Fruit fly (Drosophila melanogaster) whole organism, embryonic: Measurements from ENCODE around the gene dyw.

Experiments used
- CG12942 ChIP-seq: fragments of 200-800 bp; sonication (Bioruptor generic); optimal IDR thresholded peaks from 3 replicates; lab custom pipeline; 2016; ENCODE audit warnings: missing biosample characterization, missing genetic modification characterization
- CG13894 ChIP-seq: fragments of 200-800 bp; sonication (Bioruptor generic); optimal IDR thresholded peaks from 3 replicates; lab custom pipeline; 2018; ENCODE audit warnings: missing biosample characterization, mild to moderate bottlenecking, missing genetic modification characterization, moderate library complexity
- CG15269 ChIP-seq: fragments of 200-800 bp; sonication (Bioruptor generic); optimal IDR thresholded peaks from 2 replicates; lab custom pipeline; 2018; ENCODE audit warnings: missing biosample characterization, mild to moderate bottlenecking, missing genetic modification characterization, moderate library complexity
- CG16815 ChIP-seq: fragments of 200-800 bp; sonication (Bioruptor generic); optimal IDR thresholded peaks from 3 replicates; lab custom pipeline; 2017; ENCODE audit warnings: missing biosample characterization, mild to moderate bottlenecking, missing genetic modification characterization
- CG17359 ChIP-seq: fragments of 200-800 bp; sonication (Bioruptor generic); optimal IDR thresholded peaks from 3 replicates; lab custom pipeline; 2018; ENCODE audit warnings: missing biosample characterization, mild to moderate bottlenecking, missing genetic modification characterization, moderate library complexity
- CG32767 ChIP-seq: fragments of 200-800 bp; sonication (Bioruptor generic); IDR thresholded peaks from 2 replicates; pipeline ENCODE4 v1.3.6; 2022; ENCODE audit warnings: missing biosample characterization, missing genetic modification characterization
- CG4282 ChIP-seq: fragments of 200-800 bp; sonication (Bioruptor generic); optimal IDR thresholded peaks from 2 replicates; lab custom pipeline; 2016; ENCODE audit warnings: missing biosample characterization, missing genetic modification characterization
- CG6175 ChIP-seq: fragments of 200-800 bp; sonication (Bioruptor generic); IDR thresholded peaks from 3 replicates; pipeline ENCODE4 v1.3.6; 2022; ENCODE audit warnings: missing biosample characterization, missing genetic modification characterization
- CG6254 ChIP-seq: fragments of 200-800 bp; sonication (Bioruptor generic); optimal IDR thresholded peaks from 3 replicates; lab custom pipeline; 2017; ENCODE audit warnings: mild to moderate bottlenecking, missing biosample characterization, missing genetic modification reagents, missing genetic modification characterization
- CG6272 ChIP-seq: fragments of 200-800 bp; sonication (Bioruptor generic); IDR thresholded peaks from 2 replicates; pipeline ENCODE4 v1.3.6; 2022; ENCODE audit warnings: missing biosample characterization, missing genetic modification characterization
- CG6765 ChIP-seq: fragments of 200-800 bp; sonication (Bioruptor generic); optimal IDR thresholded peaks from 3 replicates; lab custom pipeline; 2017; ENCODE audit warnings: missing biosample characterization, mild to moderate bottlenecking, missing genetic modification characterization
- CG8924 ChIP-seq: fragments of 200-800 bp; optimal IDR thresholded peaks from 3 replicates; lab custom pipeline; 2019; ENCODE audit warnings: missing biosample characterization, mild to moderate bottlenecking, missing genetic modification characterization, moderate library complexity
- CHES-1-like ChIP-seq: fragments of 200-800 bp; sonication (Bioruptor generic); optimal IDR thresholded peaks from 2 replicates; lab custom pipeline; 2016; ENCODE audit warnings: missing biosample characterization, missing genetic modification characterization
- Dfd ChIP-seq, 2 experiments: fragments of >200 bp; optimal IDR thresholded peaks; 2 replicates each; lab custom pipeline; 2017; ENCODE audit warnings: missing biosample characterization in 2 of 2, missing genetic modification characterization in 2 of 2
- E2f2 ChIP-seq: fragments of 200-800 bp; sonication (Bioruptor generic); IDR thresholded peaks from 2 replicates; pipeline ENCODE4 v1.3.6; 2022; ENCODE audit warnings: missing biosample characterization, missing genetic modification characterization
- Ets97D ChIP-seq: fragments of 200-800 bp; sonication (Bioruptor generic); optimal IDR thresholded peaks from 3 replicates; lab custom pipeline; 2016; ENCODE audit warnings: missing biosample characterization, missing genetic modification characterization
- Hand ChIP-seq: fragments of 200-800 bp; sonication (Bioruptor generic); optimal IDR thresholded peaks from 2 replicates; lab custom pipeline; 2017; ENCODE audit warnings: mild to moderate bottlenecking, missing biosample characterization, missing genetic modification reagents, missing genetic modification characterization
- Hr39 ChIP-seq: fragments of >200 bp; optimal IDR thresholded peaks from 2 replicates; lab custom pipeline; 2017
- Hr78 ChIP-seq, 2 experiments: fragments of 200-800 bp in 1 of 2; fragments of >200 bp in 1 of 2; sonication (Bioruptor generic) in 1 of 2; optimal IDR thresholded peaks; 2 replicates each; lab custom pipeline; 2017 to 2019; ENCODE audit warnings: missing biosample characterization in 2 of 2, missing genetic modification characterization in 2 of 2, mild to moderate bottlenecking in 1 of 2, moderate library complexity in 1 of 2
- MESR4 ChIP-seq: fragments of 200-800 bp; sonication (Bioruptor generic); optimal IDR thresholded peaks from 2 replicates; lab custom pipeline; 2018; ENCODE audit warnings: missing biosample characterization, mild to moderate bottlenecking, missing genetic modification characterization, moderate library complexity
- Med ChIP-seq: fragments of 200-800 bp; sonication (Bioruptor generic); peaks from one replicate; lab custom pipeline; 2016; ENCODE audit warnings: missing biosample characterization, missing genetic modification characterization, mild to moderate bottlenecking, inconsistent platforms, moderate library complexity
- Nf-YB ChIP-seq: fragments of 200-800 bp; sonication (Bioruptor generic); optimal IDR thresholded peaks from 3 replicates; lab custom pipeline; 2019; ENCODE audit warnings: missing biosample characterization, mild to moderate bottlenecking, missing genetic modification characterization, moderate library complexity
- Nf-YC ChIP-seq: fragments of 200-800 bp; optimal IDR thresholded peaks from 3 replicates; lab custom pipeline; 2019; ENCODE audit warnings: missing biosample characterization, mild to moderate bottlenecking, missing genetic modification characterization, moderate library complexity
- Poxn ChIP-seq: fragments of 200-800 bp; sonication (Bioruptor generic); IDR thresholded peaks from 2 replicates; pipeline ENCODE4 v1.3.6; 2022; ENCODE audit warnings: missing biosample characterization, missing genetic modification characterization
- Ravus ChIP-seq: fragments of 200-800 bp; sonication (Bioruptor generic); IDR thresholded peaks from 2 replicates; pipeline ENCODE4 v1.3.6; 2022; ENCODE audit warnings: missing biosample characterization, missing genetic modification characterization
- Vsx1 ChIP-seq: fragments of 200-800 bp; sonication (Bioruptor generic); optimal IDR thresholded peaks from 2 replicates; lab custom pipeline; 2017; ENCODE audit warnings: missing biosample characterization, mild to moderate bottlenecking, missing genetic modification characterization, missing genetic modification reagents
- ab ChIP-seq: fragments of 200-800 bp; sonication (Bioruptor generic); optimal IDR thresholded peaks from 2 replicates; lab custom pipeline; 2016; ENCODE audit warnings: missing biosample characterization, missing genetic modification characterization
- bab2 ChIP-seq: fragments of 200-800 bp; sonication (Bioruptor generic); optimal IDR thresholded peaks from 2 replicates; lab custom pipeline; 2016; ENCODE audit warnings: missing biosample characterization, missing genetic modification characterization
- btn ChIP-seq: fragments of 200-800 bp; sonication (Bioruptor generic); optimal IDR thresholded peaks from 2 replicates; lab custom pipeline; 2016; ENCODE audit warnings: missing biosample characterization, missing genetic modification characterization
- cad ChIP-seq: fragments of >200 bp; optimal IDR thresholded peaks from 2 replicates; lab custom pipeline; 2017; ENCODE audit warnings: missing biosample characterization, missing genetic modification characterization
- caup ChIP-seq: fragments of 200-800 bp; sonication (Bioruptor generic); optimal IDR thresholded peaks from 3 replicates; lab custom pipeline; 2017; ENCODE audit warnings: missing biosample characterization, mild to moderate bottlenecking, missing genetic modification characterization, moderate library complexity; ENCODE audit not compliant: severe bottlenecking
- cg ChIP-seq: fragments of 200-800 bp; sonication (Bioruptor generic); optimal IDR thresholded peaks from 3 replicates; lab custom pipeline; 2019; ENCODE audit warnings: missing biosample characterization, mild to moderate bottlenecking, missing genetic modification characterization, moderate library complexity
- chm ChIP-seq: fragments of 200-800 bp; sonication (Bioruptor generic); IDR thresholded peaks from 2 replicates; pipeline ENCODE4 v1.3.6; 2022; ENCODE audit warnings: missing biosample characterization, missing genetic modification characterization
- crp ChIP-seq, 2 experiments: fragments of 200-800 bp; sonication (Bioruptor generic); optimal IDR thresholded peaks; 2 replicates in 1 of 2; 3 replicates in 1 of 2; lab custom pipeline; 2017; ENCODE audit warnings: missing biosample characterization in 2 of 2, missing genetic modification characterization in 2 of 2, mild to moderate bottlenecking in 1 of 2, moderate library complexity in 1 of 2
- dati ChIP-seq: fragments of 200-800 bp; sonication (Bioruptor generic); IDR thresholded peaks from 2 replicates; pipeline ENCODE4 v1.3.6; 2022; ENCODE audit warnings: missing biosample characterization, missing genetic modification characterization
- fd96Cb ChIP-seq: fragments of 200-800 bp; sonication (Bioruptor generic); optimal IDR thresholded peaks from 2 replicates; lab custom pipeline; 2018; ENCODE audit warnings: missing biosample characterization, mild to moderate bottlenecking, missing genetic modification characterization, moderate library complexity
- mirr ChIP-seq: fragments of 200-800 bp; sonication (Bioruptor generic); optimal IDR thresholded peaks from 3 replicates; lab custom pipeline; 2018; ENCODE audit warnings: missing biosample characterization, mild to moderate bottlenecking, missing genetic modification characterization
- nom ChIP-seq: fragments of 200-800 bp; sonication (Bioruptor generic); optimal IDR thresholded peaks from 2 replicates; lab custom pipeline; 2017; ENCODE audit warnings: missing biosample characterization, missing genetic modification characterization, mild to moderate bottlenecking, moderate library complexity, missing genetic modification reagents
- pros ChIP-seq: fragments of 200-800 bp; sonication (Bioruptor generic); optimal IDR thresholded peaks from 3 replicates; lab custom pipeline; 2019; ENCODE audit warnings: missing biosample characterization, mild to moderate bottlenecking, missing genetic modification characterization, moderate library complexity
- sd ChIP-seq: fragments of 200-800 bp; sonication (Bioruptor generic); optimal IDR thresholded peaks from 3 replicates; lab custom pipeline; 2018; ENCODE audit warnings: missing biosample characterization, mild to moderate bottlenecking, missing genetic modification characterization, moderate library complexity
- sens ChIP-seq: fragments of 200-800 bp; sonication (Bioruptor generic); peaks from one replicate; lab custom pipeline; 2016; ENCODE audit warnings: missing biosample characterization, missing genetic modification characterization
- seq ChIP-seq: fragments of 200-800 bp; sonication (Bioruptor generic); IDR thresholded peaks from 2 replicates; pipeline ENCODE4 v1.3.6; 2022; ENCODE audit warnings: missing biosample characterization, missing genetic modification characterization
- slou ChIP-seq: fragments of 200-800 bp; sonication (Bioruptor generic); optimal IDR thresholded peaks from 3 replicates; lab custom pipeline; 2016; ENCODE audit warnings: missing biosample characterization, missing genetic modification characterization
- sna ChIP-seq: fragments of 200-800 bp; sonication (Bioruptor generic); IDR thresholded peaks from 2 replicates; pipeline ENCODE4 v1.3.6; 2022; ENCODE audit warnings: missing biosample characterization, missing genetic modification characterization; ENCODE audit not compliant: partially characterized antibody
- sug ChIP-seq: fragments of 200-800 bp; optimal IDR thresholded peaks from 2 replicates; lab custom pipeline; 2019; ENCODE audit warnings: missing biosample characterization, mild to moderate bottlenecking, missing genetic modification characterization, moderate library complexity
- tgo ChIP-seq: fragments of 200-800 bp; sonication (Bioruptor generic); IDR thresholded peaks from 3 replicates; pipeline ENCODE4 v1.3.6; 2022; ENCODE audit warnings: missing biosample characterization, missing genetic modification characterization
- tin ChIP-seq: fragments of 200-800 bp; sonication (Bioruptor generic); optimal IDR thresholded peaks from 3 replicates; lab custom pipeline; 2016; ENCODE audit warnings: missing biosample characterization, missing genetic modification characterization
- vvl ChIP-seq: fragments of 200-800 bp; sonication (Bioruptor generic); IDR thresholded peaks from 2 replicates; pipeline ENCODE4 v1.3.6; 2022; ENCODE audit warnings: missing biosample characterization, missing genetic modification characterization

Gene dyw

dm6 chrX:2682832-2683231 is 10.9 kb downstream of the dyw start, which contains the start of gene CG2652:
Gene CG2652, minus strand, starts transcription at chrX:2682932.
- TF ChIP-seq CG4282 (GFP tag; lab: Kevin White, UChicago) (no peak), tin (no peak), vvl (GFP tag; lab: Robert Waterston, UW) (no peak), CG13894 (tag; lab: Kevin White, UChicago) (no peak), CG16815 (GFP tag; lab: Kevin White, UChicago) (no peak), MESR4 (GFP tag; lab: Kevin White, UChicago) (no peak)

DNA sequence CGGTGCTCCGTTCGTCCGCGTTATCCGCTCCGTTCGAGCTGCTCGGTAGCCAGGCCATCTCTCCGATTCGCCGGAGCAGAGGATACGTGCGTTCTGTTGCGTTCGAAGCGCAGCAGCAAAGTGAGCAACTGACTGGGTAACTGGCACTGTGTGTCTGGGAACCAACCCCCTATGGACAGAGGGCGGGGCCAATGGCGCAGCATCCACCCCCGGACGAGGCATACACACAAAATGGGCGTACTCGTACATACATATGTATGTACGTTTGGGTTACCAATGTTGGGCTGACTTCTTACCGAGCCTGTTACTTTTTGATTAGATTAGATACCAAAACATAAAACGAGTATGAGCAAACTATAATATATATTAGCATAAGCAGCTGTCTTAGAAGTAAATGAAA is 12.1 kb downstream of the dyw start, which contains the start of gene HLH3B:
Gene HLH3B (minus strand): TSS at position 123 of the 400 bp plus-strand sequence.
- TF ChIP-seq CG6175 (no peak), CG32767 (peak; percentile 60; the same call in 1 of the 2 replicates), slou (no peak), Nf-YB (peak; percentile 84), Nf-YC (tag; lab: Kevin White, UChicago) (peak; percentile 84), seq (GFP tag; lab: Robert Waterston, UW) (peak; percentile 51; the same call in 1 of the 2 replicates)

dm6 chrX:2677024-2677589 is 16.6 kb downstream of the dyw start:
- TF ChIP-seq CG8924 (no peak), dati (GFP tag; lab: Robert Waterston, UW) (no peak), ab (GFP tag; lab: Kevin White, UChicago) (no peak), Vsx1 (no peak), chm (no peak), CG15269 (tag; lab: Kevin White, UChicago) (no peak), Hr39 (no peak), nom (GFP tag; lab: Kevin White, UChicago) (peak; percentile 11), cad (GFP tag; lab: Kevin White, UChicago) (no peak), fd96Cb (tag; lab: Kevin White, UChicago) (no peak), mirr (GFP tag; lab: Kevin White, UChicago) (no peak), sug (no peak), sens (peak; percentile 32), Hr78 (GFP tag; optimal IDR thresholded peaks at IDR 0.05; lab: Kevin White, UChicago) (no peak), Ets97D (GFP tag; lab: Kevin White, UChicago) (peak; percentile 14), tgo (GFP tag; lab: Robert Waterston, UW) (no peak), sd (tag; lab: Kevin White, UChicago) (no peak), CG17359 (no peak), btn (no peak), bab2 (no peak), seq (GFP tag; lab: Robert Waterston, UW) (no peak), Med (GFP tag; lab: Kevin White, UChicago) (peak; percentile 79), Dfd (GFP tag; optimal IDR thresholded peaks at IDR 0.05; lab: Kevin White, UChicago) (peak in 1 of 2 experiments; percentile 51), E2f2 (GFP tag; lab: Robert Waterston, UW) (no peak), caup (GFP tag; lab: Kevin White, UChicago) (no peak), CG6254 (GFP tag; lab: Kevin White, UChicago) (no peak), Hand (GFP tag; lab: Kevin White, UChicago) (no peak), crp (GFP tag; optimal IDR thresholded peaks at IDR 0.05; lab: Kevin White, UChicago) (no peak), pros (GFP tag; lab: Kevin White, UChicago) (no peak), cg (GFP tag; lab: Kevin White, UChicago) (peak; percentile 35), CHES-1-like (GFP tag; lab: Kevin White, UChicago) (no peak), sna (GFP tag; lab: Robert Waterston, UW) (no peak), Poxn (GFP tag; lab: Robert Waterston, UW) (no peak), CG12942 (GFP tag; lab: Kevin White, UChicago) (no peak), Ravus (no peak), CG6272 (GFP tag; lab: Robert Waterston, UW) (no peak), CG6765 (GFP tag; lab: Kevin White, UChicago) (no peak)
